Fruit fly (Drosophila melanogaster) whole organism, embryonic: Measurements from ENCODE around the gene Hnf4.
A peak's percentile ranks its signal among the peaks of the same experiment; 100 is the strongest.

Experiments used
- C15 ChIP-seq: fragments of 200-800 bp; sonication (Bioruptor generic); IDR thresholded peaks from 3 replicates; pipeline ENCODE4 v1.3.6; 2022; ENCODE audit warnings: missing biosample characterization, missing genetic modification characterization
- CG10267 ChIP-seq: fragments of 200-800 bp; sonication (Bioruptor generic); optimal IDR thresholded peaks from 2 replicates; lab custom pipeline; 2018; ENCODE audit warnings: missing biosample characterization, mild to moderate bottlenecking, missing genetic modification characterization, moderate library complexity
- CG10462 ChIP-seq: fragments of 200-800 bp; sonication (Bioruptor generic); optimal IDR thresholded peaks from 2 replicates; lab custom pipeline; 2016; ENCODE audit warnings: missing biosample characterization, missing genetic modification characterization
- CG10543 ChIP-seq: fragments of 200-800 bp; sonication (Bioruptor generic); optimal IDR thresholded peaks from 3 replicates; lab custom pipeline; 2017; ENCODE audit warnings: missing biosample characterization, mild to moderate bottlenecking, missing genetic modification characterization, moderate library complexity
- CG11085 ChIP-seq: fragments of 200-800 bp; sonication (Bioruptor generic); IDR thresholded peaks from 2 replicates; pipeline ENCODE4 v1.3.6; 2022; ENCODE audit warnings: missing biosample characterization, missing genetic modification characterization
- CG12104 ChIP-seq: fragments of 200-800 bp; sonication (Bioruptor generic); optimal IDR thresholded peaks from 3 replicates; lab custom pipeline; 2016; ENCODE audit warnings: missing biosample characterization, missing genetic modification characterization
- CG14050 ChIP-seq: fragments of 200-800 bp; sonication (Bioruptor generic); IDR thresholded peaks from 3 replicates; pipeline ENCODE4 v1.3.6; 2022; ENCODE audit warnings: missing biosample characterization, missing genetic modification characterization
- CG15073 ChIP-seq: fragments of 200-800 bp; sonication (Bioruptor generic); optimal IDR thresholded peaks from 2 replicates; lab custom pipeline; 2016; ENCODE audit warnings: missing biosample characterization, missing genetic modification characterization
- CG17568 ChIP-seq: fragments of 200-800 bp; sonication (Bioruptor generic); optimal IDR thresholded peaks from 2 replicates; lab custom pipeline; 2018; ENCODE audit warnings: missing biosample characterization, mild to moderate bottlenecking, missing genetic modification characterization, moderate library complexity
- CG30020 ChIP-seq: fragments of 200-800 bp; optimal IDR thresholded peaks from 2 replicates; lab custom pipeline; 2019; ENCODE audit warnings: missing biosample characterization, mild to moderate bottlenecking, missing genetic modification characterization, moderate library complexity
- CG31388 ChIP-seq: fragments of 200-800 bp; sonication (Bioruptor generic); optimal IDR thresholded peaks from 2 replicates; lab custom pipeline; 2016; ENCODE audit warnings: missing biosample characterization, missing genetic modification characterization
- CG4707 ChIP-seq: fragments of 200-800 bp; sonication (Bioruptor generic); optimal IDR thresholded peaks from 2 replicates; lab custom pipeline; 2018; ENCODE audit warnings: missing biosample characterization, mild to moderate bottlenecking, missing genetic modification characterization, moderate library complexity
- CG5180 ChIP-seq: fragments of 200-800 bp; sonication (Bioruptor generic); optimal IDR thresholded peaks from 3 replicates; lab custom pipeline; 2017; ENCODE audit warnings: missing biosample characterization, missing genetic modification characterization, mild to moderate bottlenecking, moderate library complexity, missing genetic modification reagents
- CG6272 ChIP-seq: fragments of 200-800 bp; sonication (Bioruptor generic); IDR thresholded peaks from 2 replicates; pipeline ENCODE4 v1.3.6; 2022; ENCODE audit warnings: missing biosample characterization, missing genetic modification characterization
- CG6854 ChIP-seq: fragments of 200-800 bp; sonication (Bioruptor generic); optimal IDR thresholded peaks from 3 replicates; lab custom pipeline; 2017; ENCODE audit warnings: missing biosample characterization, mild to moderate bottlenecking, missing genetic modification characterization
- CG7372 ChIP-seq: fragments of 200-800 bp; sonication (Bioruptor generic); IDR thresholded peaks from 2 replicates; pipeline ENCODE4 v1.3.6; 2022; ENCODE audit warnings: missing biosample characterization, missing genetic modification characterization
- CG8388 ChIP-seq: fragments of 200-800 bp; sonication (Bioruptor generic); optimal IDR thresholded peaks from 2 replicates; lab custom pipeline; 2019; ENCODE audit warnings: missing biosample characterization, mild to moderate bottlenecking, missing genetic modification characterization, moderate library complexity
- CG9609 ChIP-seq: fragments of 200-800 bp; sonication (Bioruptor generic); optimal IDR thresholded peaks from 3 replicates; lab custom pipeline; 2016; ENCODE audit warnings: missing biosample characterization, missing genetic modification characterization
- CG9876 ChIP-seq: fragments of 200-800 bp; sonication (Bioruptor generic); optimal IDR thresholded peaks from 2 replicates; lab custom pipeline; 2016; ENCODE audit warnings: missing biosample characterization, missing genetic modification characterization
- Dll ChIP-seq: fragments of 200-800 bp; sonication (Bioruptor generic); IDR thresholded peaks from 4 replicates; pipeline ENCODE4 v1.3.6; 2022; ENCODE audit warnings: missing biosample characterization, missing genetic modification characterization; ENCODE audit not compliant: partially characterized antibody
- Dref ChIP-seq: fragments of 200-800 bp; sonication (Bioruptor generic); IDR thresholded peaks from 2 replicates; pipeline ENCODE4 v1.3.6; 2022; ENCODE audit warnings: missing biosample characterization, missing genetic modification characterization
- E2f1 ChIP-seq: fragments of 200-800 bp; sonication (Bioruptor generic); IDR thresholded peaks from 2 replicates; pipeline ENCODE4 v1.3.6; 2022; ENCODE audit warnings: missing biosample characterization, missing genetic modification characterization
- E2f2 ChIP-seq: fragments of 200-800 bp; sonication (Bioruptor generic); IDR thresholded peaks from 2 replicates; pipeline ENCODE4 v1.3.6; 2022; ENCODE audit warnings: missing biosample characterization, missing genetic modification characterization
- Fer3 ChIP-seq: fragments of 200-800 bp; sonication (Bioruptor generic); optimal IDR thresholded peaks from 2 replicates; lab custom pipeline; 2018; ENCODE audit warnings: missing biosample characterization, mild to moderate bottlenecking, missing genetic modification characterization, moderate library complexity
- Hand ChIP-seq: fragments of 200-800 bp; sonication (Bioruptor generic); optimal IDR thresholded peaks from 2 replicates; lab custom pipeline; 2017; ENCODE audit warnings: mild to moderate bottlenecking, missing biosample characterization, missing genetic modification reagents, missing genetic modification characterization
- HmgZ ChIP-seq: fragments of 200-800 bp; sonication (Bioruptor generic); optimal IDR thresholded peaks from 2 replicates; lab custom pipeline; 2018; ENCODE audit warnings: missing biosample characterization, mild to moderate bottlenecking, missing genetic modification characterization
- Mad ChIP-seq: fragments of 200-800 bp; sonication (Bioruptor generic); optimal IDR thresholded peaks from 2 replicates; lab custom pipeline; 2016; ENCODE audit warnings: missing biosample characterization, missing genetic modification characterization
- Nf-YB ChIP-seq: fragments of 200-800 bp; sonication (Bioruptor generic); optimal IDR thresholded peaks from 3 replicates; lab custom pipeline; 2019; ENCODE audit warnings: missing biosample characterization, mild to moderate bottlenecking, missing genetic modification characterization, moderate library complexity
- Rx ChIP-seq: fragments of 200-800 bp; sonication (Bioruptor generic); IDR thresholded peaks from 2 replicates; pipeline ENCODE4 v1.3.6; 2022; ENCODE audit warnings: missing biosample characterization, missing genetic modification characterization
- Sox102F ChIP-seq: fragments of 200-800 bp; sonication (Bioruptor generic); optimal IDR thresholded peaks from 2 replicates; lab custom pipeline; 2018; ENCODE audit warnings: missing biosample characterization, mild to moderate bottlenecking, missing genetic modification characterization, moderate library complexity
- Xbp1 ChIP-seq: fragments of 200-800 bp; sonication (Bioruptor generic); optimal IDR thresholded peaks from 3 replicates; lab custom pipeline; 2016; ENCODE audit warnings: missing biosample characterization, mild to moderate bottlenecking, missing genetic modification characterization
- ap ChIP-seq: fragments of 200-800 bp; sonication (Bioruptor generic); IDR thresholded peaks from 2 replicates; pipeline ENCODE4 v1.3.6; 2022; ENCODE audit warnings: missing biosample characterization, missing genetic modification characterization
- bsh ChIP-seq, 2 experiments: fragments of 200-800 bp; sonication (Bioruptor generic); optimal IDR thresholded peaks; 2 replicates each; lab custom pipeline; 2017 to 2018; ENCODE audit warnings: mild to moderate bottlenecking in 2 of 2, missing biosample characterization in 2 of 2, missing genetic modification characterization in 2 of 2, moderate library complexity in 1 of 2
- dmrt11E ChIP-seq: fragments of 200-800 bp; sonication (Bioruptor generic); optimal IDR thresholded peaks from 3 replicates; lab custom pipeline; 2018; ENCODE audit warnings: missing biosample characterization, mild to moderate bottlenecking, missing genetic modification characterization, moderate library complexity
- fd64A ChIP-seq: fragments of 200-800 bp; sonication (Bioruptor generic); optimal IDR thresholded peaks from 3 replicates; lab custom pipeline; 2018; ENCODE audit warnings: missing biosample characterization, mild to moderate bottlenecking, missing genetic modification characterization
- fu2 ChIP-seq: fragments of 200-800 bp; sonication (Bioruptor generic); optimal IDR thresholded peaks from 2 replicates; lab custom pipeline; 2016; ENCODE audit warnings: missing biosample characterization, missing genetic modification characterization
- gcm ChIP-seq: fragments of 200-800 bp; sonication (Bioruptor generic); optimal IDR thresholded peaks from 2 replicates; lab custom pipeline; 2019; ENCODE audit warnings: missing biosample characterization, mild to moderate bottlenecking, missing genetic modification characterization, moderate library complexity
- nau ChIP-seq: fragments of 200-800 bp; sonication (Bioruptor generic); optimal IDR thresholded peaks from 3 replicates; lab custom pipeline; 2017; ENCODE audit warnings: missing biosample characterization, mild to moderate bottlenecking, missing genetic modification characterization, missing genetic modification reagents
- nmo ChIP-seq: fragments of 200-800 bp; sonication (Bioruptor generic); optimal IDR thresholded peaks from 2 replicates; lab custom pipeline; 2018; ENCODE audit warnings: missing biosample characterization, mild to moderate bottlenecking, missing genetic modification characterization, moderate library complexity
- onecut ChIP-seq: fragments of 200-800 bp; sonication (Bioruptor generic); IDR thresholded peaks from 2 replicates; pipeline ENCODE4 v1.3.6; 2022; ENCODE audit warnings: missing biosample characterization, missing genetic modification characterization
- sens-2 ChIP-seq: fragments of 200-800 bp; sonication (Bioruptor generic); IDR thresholded peaks from 2 replicates; pipeline ENCODE4 v1.3.6; 2022; ENCODE audit warnings: missing biosample characterization, missing genetic modification characterization
- slou ChIP-seq: fragments of 200-800 bp; sonication (Bioruptor generic); optimal IDR thresholded peaks from 3 replicates; lab custom pipeline; 2016; ENCODE audit warnings: missing biosample characterization, missing genetic modification characterization
- sqz ChIP-seq: fragments of 200-800 bp; sonication (Bioruptor generic); optimal IDR thresholded peaks from 3 replicates; lab custom pipeline; 2018; ENCODE audit warnings: missing biosample characterization, mild to moderate bottlenecking, missing genetic modification characterization
- twi ChIP-seq: fragments of 200-800 bp; optimal IDR thresholded peaks from 2 replicates; lab custom pipeline; 2019; ENCODE audit warnings: missing biosample characterization, mild to moderate bottlenecking, missing genetic modification characterization, moderate library complexity
- tx ChIP-seq: fragments of 200-800 bp; sonication (Bioruptor generic); optimal IDR thresholded peaks from 2 replicates; lab custom pipeline; 2016; ENCODE audit warnings: missing biosample characterization, missing genetic modification characterization
- usp ChIP-seq: fragments of >200 bp; optimal IDR thresholded peaks from 2 replicates; lab custom pipeline; 2017; ENCODE audit warnings: missing biosample characterization, missing genetic modification characterization
- vfl ChIP-seq: fragments of 200-800 bp; sonication (Bioruptor generic); optimal IDR thresholded peaks from 2 replicates; lab custom pipeline; 2016; ENCODE audit warnings: missing biosample characterization, missing genetic modification characterization
- yki ChIP-seq: fragments of >200 bp; optimal IDR thresholded peaks from 3 replicates; lab custom pipeline; 2018

Gene Hnf4

DNA sequence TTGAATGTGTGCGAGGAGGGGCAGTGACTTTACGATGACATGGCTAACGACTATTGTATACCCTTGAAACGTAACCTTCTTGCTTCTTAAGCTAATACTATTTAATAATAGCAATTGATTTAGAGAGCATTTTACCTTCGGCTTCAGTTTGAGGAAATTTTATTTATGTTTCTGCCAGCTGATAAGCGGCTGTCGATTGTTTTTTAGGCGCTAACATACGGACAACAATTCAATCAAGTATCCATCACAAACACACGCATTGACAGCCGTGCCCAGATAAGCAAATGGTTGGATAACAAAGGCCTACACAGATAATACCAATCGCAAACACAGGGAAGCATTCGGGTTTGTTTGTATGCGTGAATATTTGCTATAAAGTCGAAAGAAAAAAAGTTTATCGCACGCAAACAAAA, 28.8 kb upstream of the Hnf4 start (continued):
- TF ChIP-seq CG9876 (no peak), CG6854 (GFP tag; lab: Kevin White, UChicago) (no peak), CG11085 (GFP tag; lab: Robert Waterston, UW) (peak; percentile 26; the same call in 1 of the 2 replicates)

DNA sequence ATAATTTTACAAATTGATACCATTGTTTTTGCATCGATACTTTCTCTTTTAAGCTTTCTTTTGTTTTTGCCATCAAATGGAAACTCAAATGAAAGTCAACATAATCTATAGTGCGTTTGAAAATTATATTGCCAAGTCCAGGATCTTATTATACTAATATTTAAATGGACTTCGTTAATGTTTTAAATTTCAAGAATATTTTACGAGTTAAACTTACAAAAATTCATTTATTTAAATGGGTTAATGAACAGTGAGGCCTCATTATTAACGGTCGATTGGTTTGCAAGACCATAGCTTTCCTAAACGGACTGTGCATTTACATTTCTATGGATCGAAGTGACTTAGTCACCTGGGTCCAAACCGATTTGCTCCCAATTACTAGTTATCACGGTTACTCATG, 27.0 kb upstream of the Hnf4 start:
- peak; percentile 62 for TF ChIP-seq CG8388 (GFP tag; lab: Kevin White, UChicago)
- TF ChIP-seq nmo, result peak; percentile 31
- no peak for TF ChIP-seq twi
- TF ChIP-seq C15 (GFP tag; lab: Robert Waterston, UW), result no peak
- peak; percentile 13 for TF ChIP-seq Sox102F
- TF ChIP-seq CG5180 (GFP tag; lab: Kevin White, UChicago), result no peak

DNA sequence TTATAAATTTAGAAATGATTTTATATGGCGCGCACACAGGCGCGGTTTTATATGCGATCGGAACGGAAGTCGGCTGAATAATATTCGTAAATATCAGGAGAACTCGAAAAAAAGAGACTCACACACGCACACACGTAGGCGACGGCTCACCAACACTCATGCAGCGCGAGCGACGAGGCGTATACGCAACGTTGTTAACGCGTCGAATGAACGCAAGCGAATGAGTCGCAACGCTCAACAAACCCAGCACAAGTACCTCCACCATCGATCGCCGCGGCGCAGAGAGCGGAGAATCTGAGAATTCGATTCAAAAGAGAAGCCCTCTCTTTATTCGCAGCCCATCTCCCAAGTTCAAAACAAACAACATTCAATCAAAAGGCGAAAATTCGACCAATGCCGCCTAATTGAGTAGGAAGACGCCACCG, 26.2 kb upstream of the Hnf4 start:
- TF ChIP-seq sens-2 (0 out of 2 replicates have a peak, but pooled peaks have one; percentile 39), onecut (GFP tag; lab: Robert Waterston, UW) (peak; percentile 68), E2f1 (GFP tag; lab: Robert Waterston, UW) (0 out of 2 replicates have a peak, but pooled peaks have one; percentile 30), CG12104 (GFP tag; lab: Kevin White, UChicago) (no peak), yki (lab: Kevin White, UChicago) (peak; percentile 31), Dref (GFP tag; lab: Robert Waterston, UW) (no peak), CG6854 (GFP tag; lab: Kevin White, UChicago) (peak; percentile 38), bsh (GFP tag; optimal IDR thresholded peaks at IDR 0.05; lab: Kevin White, UChicago) (peak in 1 of 2 experiments; percentile 30), dmrt11E (tag; lab: Kevin White, UChicago) (no peak), vfl (GFP tag; lab: Kevin White, UChicago) (peak; percentile 7), Fer3 (tag; lab: Kevin White, UChicago) (peak; percentile 51), CG4707 (GFP tag; lab: Kevin White, UChicago) (no peak), CG6272 (no peak), ap (GFP tag; lab: Robert Waterston, UW) (no peak), Rx (GFP tag; lab: Robert Waterston, UW) (no peak), Mad (GFP tag; lab: Kevin White, UChicago) (peak; percentile 24), CG17568 (GFP tag; lab: Kevin White, UChicago) (no peak), HmgZ (peak; percentile 78), sqz (GFP tag; lab: Kevin White, UChicago) (peak; percentile 55), fd64A (GFP tag; lab: Kevin White, UChicago) (peak; percentile 2), E2f2 (GFP tag; lab: Robert Waterston, UW) (peak; percentile 32; the same call in 1 of the 2 replicates), CG7372 (GFP tag; lab: Robert Waterston, UW) (0 out of 2 replicates have a peak, but pooled peaks have one; percentile 49), CG10462 (GFP tag; lab: Kevin White, UChicago) (no peak), Nf-YB (GFP tag; lab: Kevin White, UChicago) (no peak), tx (GFP tag; lab: Kevin White, UChicago) (no peak), CG14050 (GFP tag; lab: Robert Waterston, UW) (no peak), CG15073 (no peak), CG30020 (tag; lab: Kevin White, UChicago) (no peak), CG10267 (no peak), CG9609 (GFP tag; lab: Kevin White, UChicago) (peak; percentile 5), gcm (GFP tag; lab: Kevin White, UChicago) (no peak), usp (GFP tag; lab: Kevin White, UChicago) (no peak), Xbp1 (GFP tag; lab: Kevin White, UChicago) (no peak), nau (peak; percentile 44), Dll (GFP tag; lab: Robert Waterston, UW) (peak; percentile 55; the same call in 2 of the 4 replicates), CG10543 (GFP tag; lab: Kevin White, UChicago) (peak; percentile 88), CG31388 (GFP tag; lab: Kevin White, UChicago) (no peak), slou (GFP tag; lab: Kevin White, UChicago) (no peak), Hand (GFP tag; lab: Kevin White, UChicago) (peak; percentile 39), fu2 (no peak)
